Worm (Caenorhabditis elegans): ENCODE measurements around the gene ampd-1.
"Not testable (repeated sequence)": the region's sequence is repeated elsewhere in the genome, so short reads cannot be mapped to it uniquely, and the experiment has no call there.

ampd-1 gene

DNA sequence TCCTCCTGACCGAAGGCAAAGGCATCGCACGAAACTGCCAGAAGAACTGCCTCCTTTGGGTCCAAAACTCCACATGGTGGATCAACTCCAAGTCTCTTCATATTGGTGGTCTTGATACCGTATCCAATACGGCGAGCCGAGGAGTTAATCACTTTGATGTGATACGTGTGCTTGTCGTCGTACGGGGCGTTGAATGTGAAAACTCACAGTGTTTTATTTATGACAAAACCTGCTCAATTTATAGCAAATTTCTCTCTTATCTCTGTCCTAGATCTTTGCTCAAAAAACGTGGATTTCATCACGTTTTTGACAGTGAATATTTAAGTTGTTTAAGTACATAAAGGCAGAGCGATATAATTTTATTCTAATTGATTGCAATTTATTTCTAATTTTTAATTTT lies 44.3 kb upstream of the ampd-1 start, which contains the start of gene F58A6.9:
Gene F58A6.9, minus strand, starts transcription at position 101 of the 400 bp plus-strand sequence.
- not testable (repeated sequence) for TF ChIP-seq C34B4.2, egl-13, sox-4 (tag; optimal IDR thresholded peaks at IDR 0.05)

DNA sequence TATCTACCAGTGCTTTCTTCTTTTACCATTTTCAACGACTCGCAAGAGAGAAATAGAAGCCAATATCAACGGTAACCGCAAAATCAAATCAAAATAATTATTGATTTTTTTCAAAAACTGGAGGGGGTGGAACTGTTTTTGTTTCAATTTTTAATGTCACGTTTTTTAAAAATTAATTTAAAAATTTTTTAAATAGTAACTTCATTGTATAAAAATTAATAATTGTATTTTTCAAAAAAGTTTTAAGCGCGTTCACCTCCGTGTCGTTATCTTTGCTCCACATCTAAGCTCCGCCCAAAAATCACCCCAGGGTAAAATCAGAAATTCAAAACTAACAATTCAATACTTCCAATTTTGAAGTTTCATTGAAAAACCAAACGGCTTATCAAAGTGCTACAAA lies 42.0 kb upstream of the ampd-1 start, which contains the start of gene C27D6.11:
Gene C27D6.11, minus strand, starts transcription at position 101 of the 400 bp plus-strand sequence.
- TF ChIP-seq C34B4.2 (tag; optimal IDR thresholded peaks at IDR 0.05) (no peak), xbp-1 (tag; optimal IDR thresholded peaks at IDR 0.05) (no peak), C16A3.4 (tag; optimal IDR thresholded peaks at IDR 0.05) (no peak), mdl-1 (tag; optimal IDR thresholded peaks at IDR 0.05) (no peak), unc-30 (tag; optimal IDR thresholded peaks at IDR 0.05) (no peak), ama-1 (optimal IDR thresholded peaks at IDR 0.05) (no peak), pax-3 (tag; optimal IDR thresholded peaks at IDR 0.05) (no peak), ets-5 (GFP tag; IDR thresholded peaks at IDR 0.05) (no peak), fkh-4 (tag; optimal IDR thresholded peaks at IDR 0.05; ENCODE audit: borderline replicate concordance) (no peak), lsy-2 (tag; optimal IDR thresholded peaks at IDR 0.05) (no peak), zag-1 (tag; optimal IDR thresholded peaks at IDR 0.05) (no peak), nhr-19 (GFP tag; conservative IDR thresholded peaks at IDR 0.05) (no peak), efl-1 (optimal IDR thresholded peaks at IDR 0.05) (no peak), efl-1 (GFP tag; optimal IDR thresholded peaks at IDR 0.05 in 1 of 2) (no peak), rnt-1 (tag; optimal IDR thresholded peaks at IDR 0.05) (no peak), nhr-85 (tag) (no peak), skn-1 (tag; optimal IDR thresholded peaks at IDR 0.05) (no peak), ceh-82 (tag; optimal IDR thresholded peaks at IDR 0.05) (no peak), nhr-47 (tag; optimal IDR thresholded peaks at IDR 0.05) (no peak), mep-1 (tag; optimal IDR thresholded peaks at IDR 0.05) (no peak)

DNA sequence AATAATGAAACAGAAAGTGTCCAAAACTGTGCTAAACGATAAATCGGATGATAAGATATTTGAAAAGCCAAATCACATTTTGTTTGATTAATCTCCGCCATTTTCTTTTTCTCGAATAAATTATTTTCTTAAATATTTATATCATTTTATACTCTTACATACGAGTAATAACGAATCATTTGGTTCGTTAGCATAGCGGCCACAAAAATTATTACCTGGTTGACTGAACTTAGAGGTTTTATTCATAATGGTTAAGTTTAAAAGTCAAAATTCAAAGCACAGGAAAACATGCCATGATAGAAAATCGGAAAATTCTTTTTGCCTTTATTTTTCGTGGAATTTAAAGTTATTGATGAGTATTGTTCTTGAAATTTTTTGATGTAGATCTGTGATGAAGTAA lies 39.8 kb upstream of the ampd-1 start, which contains the start of gene srb-5:
Gene srb-5, minus strand, starts transcription at position 101 of the 400 bp plus-strand sequence.
- TF ChIP-seq lsy-2 (tag; optimal IDR thresholded peaks at IDR 0.05): no peak
- TF ChIP-seq ceh-90 (tag; optimal IDR thresholded peaks at IDR 0.05): no peak
- TF ChIP-seq elt-3 (tag; optimal IDR thresholded peaks at IDR 0.05): no peak
- TF ChIP-seq unc-98 (GFP tag; IDR thresholded peaks at IDR 0.05): no peak
- TF ChIP-seq hpl-2 (GFP tag; optimal IDR thresholded peaks at IDR 0.05): no peak
- no peak for TF ChIP-seq fos-1 (tag; optimal IDR thresholded peaks at IDR 0.05)
- TF ChIP-seq aha-1 (tag; optimal IDR thresholded peaks at IDR 0.05): no peak
- TF ChIP-seq ceh-8 (GFP tag; optimal IDR thresholded peaks at IDR 0.05): no peak
- TF ChIP-seq ceh-63 (GFP tag; optimal IDR thresholded peaks at IDR 0.05): no peak
- no peak for TF ChIP-seq mab-9 (GFP tag; IDR thresholded peaks at IDR 0.05)
- TF ChIP-seq unc-62 (GFP tag; optimal IDR thresholded peaks at IDR 0.05): no peak
- TF ChIP-seq jun-1 (tag; optimal IDR thresholded peaks at IDR 0.05): no peak
- no peak for TF ChIP-seq F16B12.6 (tag; optimal IDR thresholded peaks at IDR 0.05)
- no peak for TF ChIP-seq C16A3.4 (tag; optimal IDR thresholded peaks at IDR 0.05)
- no peak for TF ChIP-seq alr-1 (tag; optimal IDR thresholded peaks at IDR 0.05; ENCODE audit: borderline replicate concordance)

DNA sequence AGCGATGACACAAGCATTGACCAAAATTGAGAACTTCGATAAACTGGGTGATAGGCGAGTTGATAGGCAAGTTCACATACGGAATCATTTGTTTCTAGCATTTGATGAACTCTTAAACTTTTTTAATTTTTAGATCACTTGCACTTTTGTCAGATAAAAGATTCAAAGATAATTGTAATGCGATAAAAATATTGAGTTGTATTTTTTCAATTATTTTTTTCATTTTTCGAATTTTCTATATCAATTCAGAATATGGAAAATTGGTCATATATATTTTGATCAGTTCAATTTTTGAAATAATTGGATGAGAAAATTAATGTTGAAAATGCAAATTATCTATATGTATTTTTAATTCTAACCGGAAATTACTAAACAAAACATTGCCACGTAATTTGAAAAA lies 36.4 kb upstream of the ampd-1 start, which contains the start of gene srb-3:
Gene srb-3, minus strand, starts transcription at position 101 of the 400 bp plus-strand sequence.
- TF ChIP-seq Y116A8C.19 (tag; optimal IDR thresholded peaks at IDR 0.05; ENCODE audit: borderline replicate concordance) (no peak), ces-1 (GFP tag; optimal IDR thresholded peaks at IDR 0.05) (no peak), nhr-19 (GFP tag; conservative IDR thresholded peaks at IDR 0.05) (no peak), snpc-4 (tag; optimal IDR thresholded peaks at IDR 0.05) (no peak), nhr-12 (tag; optimal IDR thresholded peaks at IDR 0.05) (no peak), vab-15 (tag; optimal IDR thresholded peaks at IDR 0.05) (no peak), lsy-2 (tag; optimal IDR thresholded peaks at IDR 0.05) (no peak), egl-27 (tag; optimal IDR thresholded peaks at IDR 0.05) (no peak), ama-1 (optimal IDR thresholded peaks at IDR 0.05) (no peak), hlh-4 (tag; optimal IDR thresholded peaks at IDR 0.05) (no peak), skn-1 (tag; optimal IDR thresholded peaks at IDR 0.05) (no peak), mef-2 (tag; optimal IDR thresholded peaks at IDR 0.05) (no peak), efl-1 (optimal IDR thresholded peaks at IDR 0.05) (no peak), efl-1 (GFP tag; optimal IDR thresholded peaks at IDR 0.05 in 1 of 2) (no peak)
